Worm (Caenorhabditis elegans) whole organism, L4 larva: Measurements from ENCODE around the gene B0547.2.
A peak's percentile ranks its signal among the peaks of the same experiment; 100 is the strongest.

ENCODE experiments used
- F44E2.7 ChIP-seq: fragments of 200-800 bp; sonication (Bioruptor generic); IDR thresholded peaks from 2 replicates; pipeline ENCODE4 v2.1.2; 2022; ENCODE audit warnings: missing genetic modification characterization, missing compliant biosample characterization
- F49E8.2 ChIP-seq: sonication (generic microtip); optimal IDR thresholded peaks from 2 replicates; lab custom pipeline; 2016; ENCODE audit warnings: missing compliant biosample characterization, mild to moderate bottlenecking, missing genetic modification characterization, borderline replicate concordance
- R02D3.7 ChIP-seq: fragments of 150-350 bp; sonication (generic microtip); optimal IDR thresholded peaks from 3 replicates; lab custom pipeline; 2014; ENCODE audit warnings: missing biosample characterization, missing genetic modification characterization
- Y48G9A.11 ChIP-seq: fragments of 200-800 bp; sonication (Bioruptor generic); IDR thresholded peaks from 2 replicates; pipeline ENCODE4 v1.3.6; 2022; ENCODE audit warnings: missing genetic modification reagents, missing genetic modification characterization, missing compliant biosample characterization
- ZK337.2 ChIP-seq: fragments of 200-800 bp; sonication (Bioruptor generic); IDR thresholded peaks from 2 replicates; pipeline ENCODE4 v1.3.6; 2022; ENCODE audit warnings: missing genetic modification reagents, missing genetic modification characterization, missing compliant biosample characterization
- aha-1 ChIP-seq: fragments of 150-350 bp; peaks from one replicate; lab custom pipeline; 2014; ENCODE audit warnings: missing biosample characterization, missing genetic modification characterization
- ama-1 ChIP-seq: fragments of 150-350 bp; optimal IDR thresholded peaks from 2 replicates; lab custom pipeline; 2014; ENCODE audit warnings: inconsistent platforms, mixed read lengths
- attf-4 ChIP-seq: sonication (generic microtip); optimal IDR thresholded peaks from 3 replicates; lab custom pipeline; 2017; ENCODE audit warnings: missing biosample characterization, missing genetic modification characterization
- ceh-32 ChIP-seq: sonication (generic microtip); optimal IDR thresholded peaks from 2 replicates; lab custom pipeline; 2016; ENCODE audit warnings: mild to moderate bottlenecking, missing genetic modification characterization, missing compliant biosample characterization; ENCODE audit not compliant: poor library complexity
- cey-2 ChIP-seq: sonication (generic microtip); optimal IDR thresholded peaks from 3 replicates; lab custom pipeline; 2017; ENCODE audit warnings: missing genetic modification characterization, mild to moderate bottlenecking, missing compliant biosample characterization, antibody characterized with exemption, borderline replicate concordance; ENCODE audit not compliant: insufficient read depth
- daf-12 ChIP-seq: fragments of 150-350 bp; optimal IDR thresholded peaks from 2 replicates; lab custom pipeline; 2014; ENCODE audit warnings: missing biosample characterization, missing genetic modification reagents, missing genetic modification characterization
- daf-16 ChIP-seq, 3 experiments: sonication (generic microtip); optimal IDR thresholded peaks; 2 replicates each; lab custom pipeline; 2016 to 2017; ENCODE audit warnings: missing genetic modification characterization in 3 of 3, missing genetic modification reagents in 3 of 3, mild to moderate bottlenecking in 2 of 3, missing compliant biosample characterization in 2 of 3, missing biosample characterization in 1 of 3, moderate library complexity in 1 of 3
- dpl-1 ChIP-seq: fragments of 150-350 bp; optimal IDR thresholded peaks from 2 replicates; lab custom pipeline; 2014; ENCODE audit warnings: missing biosample characterization, missing genetic modification reagents, missing genetic modification characterization
- duxl-1 ChIP-seq: sonication (generic microtip); optimal IDR thresholded peaks from 2 replicates; lab custom pipeline; 2016; ENCODE audit warnings: mild to moderate bottlenecking, missing genetic modification characterization, moderate library complexity, missing compliant biosample characterization; ENCODE audit not compliant: poor library complexity
- dve-1 ChIP-seq: sonication (generic microtip); optimal IDR thresholded peaks from 2 replicates; lab custom pipeline; 2017; ENCODE audit warnings: antibody characterized with exemption, mild to moderate bottlenecking, missing genetic modification characterization, missing compliant biosample characterization; ENCODE audit not compliant: insufficient read depth
- egl-27 ChIP-seq: sonication (generic microtip); optimal IDR thresholded peaks from 3 replicates; lab custom pipeline; 2017; ENCODE audit warnings: missing biosample characterization, missing genetic modification reagents, missing genetic modification characterization
- gei-8 ChIP-seq: fragments of 200-800 bp; sonication (Bioruptor generic); optimal IDR thresholded peaks from 2 replicates; lab custom pipeline; 2018; ENCODE audit warnings: mild to moderate bottlenecking, missing genetic modification characterization, missing compliant biosample characterization
- hif-1 ChIP-seq, 2 experiments: sonication (generic microtip); optimal IDR thresholded peaks; 2 replicates each; lab custom pipeline; 2016 to 2017; ENCODE audit warnings: missing compliant biosample characterization in 2 of 2, missing genetic modification characterization in 2 of 2, missing genetic modification reagents in 2 of 2, missing genotype in 2 of 2, mild to moderate bottlenecking in 1 of 2
- hlh-11 ChIP-seq: fragments of 200-800 bp; sonication (Bioruptor generic); optimal IDR thresholded peaks from 2 replicates; lab custom pipeline; 2018; ENCODE audit warnings: mild to moderate bottlenecking, missing genetic modification characterization, missing compliant biosample characterization
- hlh-30 ChIP-seq: sonication (generic microtip); optimal IDR thresholded peaks from 2 replicates; lab custom pipeline; 2017; ENCODE audit warnings: antibody characterized with exemption, mild to moderate bottlenecking, missing genetic modification characterization, missing compliant biosample characterization; ENCODE audit not compliant: insufficient read depth
- hmg-1.1 ChIP-seq: fragments of 200-800 bp; sonication (Bioruptor generic); IDR thresholded peaks from 2 replicates; pipeline ENCODE4 v1.3.6; 2022; ENCODE audit warnings: missing genetic modification reagents, missing genetic modification characterization, missing compliant biosample characterization
- jun-1 ChIP-seq: fragments of 150-350 bp; optimal IDR thresholded peaks from 2 replicates; lab custom pipeline; 2014; ENCODE audit warnings: missing biosample characterization, missing genetic modification reagents, missing genetic modification characterization
- lin-1 ChIP-seq: fragments of 200-800 bp; sonication (Bioruptor generic); IDR thresholded peaks from 2 replicates; pipeline ENCODE4 v1.3.6; 2022; ENCODE audit warnings: missing genetic modification reagents, missing genetic modification characterization, missing compliant biosample characterization
- lin-15B ChIP-seq: fragments of 150-350 bp; sonication (generic microtip); optimal IDR thresholded peaks from 3 replicates; lab custom pipeline; 2014; ENCODE audit warnings: missing biosample characterization, missing genetic modification characterization
- lin-38 ChIP-seq: fragments of 200-800 bp; sonication (Bioruptor generic); IDR thresholded peaks from 2 replicates; pipeline ENCODE4 v1.3.6; 2022; ENCODE audit warnings: missing genetic modification reagents, missing genetic modification characterization, missing compliant biosample characterization
- lsy-2 ChIP-seq, 2 experiments: fragments of 150-350 bp in 1 of 2; sonication (generic microtip) in 1 of 2; optimal IDR thresholded peaks; 2 replicates each; lab custom pipeline; 2014 to 2017; ENCODE audit warnings: missing biosample characterization in 2 of 2, missing genetic modification characterization in 2 of 2
- madf-5 ChIP-seq, 2 experiments: fragments of 200-800 bp; sonication (Bioruptor generic); IDR thresholded peaks; 2 replicates each; pipeline ENCODE4 v1.3.6; 2022; ENCODE audit warnings: missing compliant biosample characterization in 2 of 2, missing genetic modification characterization in 2 of 2
- madf-9 ChIP-seq: fragments of 200-800 bp; sonication (Bioruptor generic); conservative IDR thresholded peaks from 2 replicates; pipeline ENCODE4 v1.3.6; 2022; ENCODE audit warnings: missing genetic modification reagents, missing genetic modification characterization, missing compliant biosample characterization
- mdl-1 ChIP-seq, 2 experiments: fragments of 150-350 bp in 1 of 2; sonication (generic microtip) in 1 of 2; optimal IDR thresholded peaks; 2 replicates each; lab custom pipeline; 2014 to 2017; ENCODE audit warnings: missing biosample characterization in 2 of 2, missing genetic modification characterization in 2 of 2
- mep-1 ChIP-seq: fragments of 150-350 bp; sonication (generic microtip); optimal IDR thresholded peaks from 3 replicates; lab custom pipeline; 2014; ENCODE audit warnings: missing biosample characterization, missing genetic modification characterization
- mes-2 ChIP-seq: sonication (generic microtip); optimal IDR thresholded peaks from 2 replicates; lab custom pipeline; 2016; ENCODE audit warnings: missing genotype, mild to moderate bottlenecking, missing genetic modification characterization, missing compliant biosample characterization; ENCODE audit not compliant: poor library complexity, severe bottlenecking
- nhr-28 ChIP-seq: fragments of 150-350 bp; optimal IDR thresholded peaks from 2 replicates; lab custom pipeline; 2014; ENCODE audit warnings: missing biosample characterization, missing genetic modification characterization
- nhr-41 ChIP-seq: fragments of 200-800 bp; sonication (Bioruptor generic); IDR thresholded peaks from 2 replicates; pipeline ENCODE4 v1.3.6; 2022; ENCODE audit warnings: missing genetic modification reagents, missing genetic modification characterization, missing compliant biosample characterization
- nhr-42 ChIP-seq: fragments of 200-800 bp; sonication (Bioruptor generic); IDR thresholded peaks from 2 replicates; pipeline ENCODE4 v1.3.6; 2022; ENCODE audit warnings: missing genetic modification characterization, missing compliant biosample characterization
- nhr-6 ChIP-seq: fragments of 150-350 bp; optimal IDR thresholded peaks from 2 replicates; lab custom pipeline; 2014; ENCODE audit warnings: missing biosample characterization, missing genetic modification characterization
- nhr-76 ChIP-seq: fragments of 150-350 bp; optimal IDR thresholded peaks from 2 replicates; lab custom pipeline; 2014; ENCODE audit warnings: missing biosample characterization, missing genetic modification characterization
- pha-4 ChIP-seq, 2 experiments: fragments of 150-350 bp in 1 of 2; fragments of 200-800 bp in 1 of 2; sonication (Bioruptor generic) in 1 of 2; IDR thresholded peaks in 1 of 2; optimal IDR thresholded peaks in 1 of 2; 2 replicates each; pipeline versions ENCODE4 v1.3.6 to Lab custom; 2014 to 2022; ENCODE audit warnings: missing genetic modification characterization in 2 of 2, missing genetic modification reagents in 2 of 2, missing biosample characterization in 1 of 2, missing compliant biosample characterization in 1 of 2
- php-3 ChIP-seq: fragments of 200-800 bp; sonication (Bioruptor generic); IDR thresholded peaks from 2 replicates; pipeline ENCODE4 v1.3.6; 2022; ENCODE audit warnings: missing genetic modification reagents, missing genetic modification characterization, missing compliant biosample characterization
- pqm-1 ChIP-seq: sonication (generic microtip); optimal IDR thresholded peaks from 2 replicates; lab custom pipeline; 2017; ENCODE audit warnings: missing biosample characterization, missing genetic modification characterization
- sdz-12 ChIP-seq: fragments of 200-800 bp; sonication (Bioruptor generic); optimal IDR thresholded peaks from 2 replicates; lab custom pipeline; 2018; ENCODE audit warnings: mild to moderate bottlenecking, missing genetic modification characterization, missing compliant biosample characterization
- snpc-1.2 ChIP-seq: fragments of 200-800 bp; sonication (Bioruptor generic); IDR thresholded peaks from 2 replicates; pipeline ENCODE4 v1.3.6; 2022; ENCODE audit warnings: missing genetic modification reagents, missing genetic modification characterization, missing compliant biosample characterization
- zfp-2 ChIP-seq: sonication (generic microtip); optimal IDR thresholded peaks from 2 replicates; lab custom pipeline; 2016; ENCODE audit warnings: mild to moderate bottlenecking, missing genetic modification characterization, missing compliant biosample characterization
- zfp-3 ChIP-seq: fragments of 200-800 bp; sonication (Bioruptor generic); conservative IDR thresholded peaks from 2 replicates; pipeline ENCODE4 v1.3.6; 2022; ENCODE audit warnings: missing genetic modification reagents, missing genetic modification characterization, missing compliant biosample characterization
- ztf-7 ChIP-seq: fragments of 150-350 bp; optimal IDR thresholded peaks from 2 replicates; lab custom pipeline; 2014; ENCODE audit warnings: missing biosample characterization, missing genetic modification characterization

The B0547.2 gene

DNA sequence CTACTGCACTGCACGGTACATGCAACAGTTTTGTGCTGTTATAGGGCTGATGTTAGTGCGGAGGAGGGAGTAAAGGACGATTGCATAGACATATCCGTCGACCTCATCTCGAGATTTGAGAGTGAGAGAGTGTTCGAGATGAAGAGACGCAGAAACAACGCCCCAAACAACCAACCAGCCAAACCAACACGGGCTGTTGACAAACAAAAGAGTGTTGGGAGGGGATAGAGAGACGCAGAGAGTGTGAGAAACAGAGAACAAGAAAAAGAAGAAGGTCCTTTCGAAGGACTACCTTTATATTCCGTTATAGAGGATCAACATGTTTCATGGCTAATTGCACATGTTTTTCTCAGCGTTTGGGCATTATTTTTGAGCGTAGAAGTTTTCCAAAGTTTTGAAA lies 45.5 kb upstream of the B0547.2 start (continued):
- peak in 1 of 2 experiments; percentile 84 for TF ChIP-seq daf-16 (GFP tag; optimal IDR thresholded peaks at IDR 0.05; lab: Kevin White, UChicago)
- TF ChIP-seq daf-16 (tag; optimal IDR thresholded peaks at IDR 0.05; lab: Kevin White, UChicago): peak; percentile 2
- no peak for TF ChIP-seq pqm-1 (tag; lab: Kevin White, UChicago)
- TF ChIP-seq R02D3.7 (tag; lab: Kevin White, UChicago): no peak
- TF ChIP-seq dpl-1 (GFP tag; lab: Kevin White, UChicago): no peak
- no peak for TF ChIP-seq nhr-76 (tag; lab: Kevin White, UChicago)
- TF ChIP-seq lsy-2 (tag; optimal IDR thresholded peaks at IDR 0.05; lab: Kevin White, UChicago): peak in 1 of 2 experiments; percentile 37
- TF ChIP-seq lin-1 (GFP tag; lab: Robert Waterston, UW): no peak
- no peak for TF ChIP-seq pha-4 (GFP tag; IDR thresholded peaks at IDR 0.05; lab: Robert Waterston, UW)
- TF ChIP-seq pha-4 (tag; optimal IDR thresholded peaks at IDR 0.05; lab: Kevin White, UChicago): peak; percentile 59
- TF ChIP-seq nhr-42 (GFP tag; lab: Robert Waterston, UW): no peak
- TF ChIP-seq ZK337.2 (GFP tag; lab: Robert Waterston, UW): no peak
- peak; percentile 54 for TF ChIP-seq hmg-1.1 (GFP tag; lab: Robert Waterston, UW)
- TF ChIP-seq madf-5 (GFP tag; IDR thresholded peaks at IDR 0.05; lab: Robert Waterston, UW): no peak
- TF ChIP-seq hif-1 (tag; optimal IDR thresholded peaks at IDR 0.05; lab: Kevin White, UChicago): no peak
- no peak for TF ChIP-seq daf-12 (tag; lab: Kevin White, UChicago)
- no peak for TF ChIP-seq mep-1
- no peak for TF ChIP-seq Y48G9A.11
- no peak for TF ChIP-seq cey-2 (tag; lab: Kevin White, UChicago)
- no peak for TF ChIP-seq sdz-12 (GFP tag; lab: Kevin White, UChicago)
- TF ChIP-seq lin-38 (GFP tag; lab: Robert Waterston, UW): no peak
- peak; percentile 98 for TF ChIP-seq aha-1
- peak; percentile 35 for TF ChIP-seq mes-2 (tag; lab: Kevin White, UChicago)
- TF ChIP-seq nhr-28: peak; percentile 15
- no peak for TF ChIP-seq madf-9 (GFP tag; lab: Robert Waterston, UW)
- no peak for TF ChIP-seq lin-15B (tag; lab: Kevin White, UChicago)
- peak; percentile 44 for TF ChIP-seq nhr-6

DNA sequence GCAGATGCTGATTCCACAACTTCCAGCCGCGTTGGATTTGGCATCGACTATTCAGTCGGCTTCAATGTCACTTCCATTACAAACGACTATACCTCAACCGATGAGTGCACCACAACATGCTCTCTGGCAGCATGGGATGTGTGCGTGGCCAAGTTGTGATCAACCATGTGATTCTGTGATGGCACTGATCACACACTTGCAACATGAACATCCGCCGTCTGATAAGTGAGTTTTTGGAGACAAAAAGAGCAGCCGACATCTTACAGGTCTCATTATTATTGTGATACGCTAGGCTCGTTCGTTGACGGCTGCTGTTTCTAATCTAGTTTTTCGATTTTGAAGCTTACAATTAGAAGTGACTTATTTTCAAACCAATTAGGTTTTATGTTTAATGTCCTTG lies 43.4 kb upstream of the B0547.2 start:
- TF ChIP-seq hlh-30 (tag; lab: Kevin White, UChicago) (peak; percentile 74), duxl-1 (tag; lab: Kevin White, UChicago) (no peak)
- TF ChIP-seq, all 104 proteins: peak for 1

DNA sequence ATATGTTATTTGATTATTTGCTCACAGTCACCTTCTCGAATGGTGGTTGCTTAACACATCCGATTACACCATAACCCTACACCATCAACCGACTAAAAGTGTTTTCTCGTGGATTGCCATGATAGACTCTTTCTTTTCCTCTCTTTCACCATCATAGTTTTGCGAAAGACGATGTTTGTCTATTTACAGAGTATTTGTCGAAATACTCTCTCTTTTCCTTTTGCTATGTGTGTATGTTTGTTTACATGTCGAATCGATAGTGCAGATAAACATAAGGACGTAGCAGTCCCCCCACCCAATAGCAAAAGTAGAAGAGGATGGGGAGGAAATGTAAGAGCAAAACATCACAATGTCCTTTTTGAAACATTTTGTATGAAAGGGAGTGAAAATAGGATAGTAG lies 42.5 kb upstream of the B0547.2 start:
- no peak for TF ChIP-seq zfp-3 (GFP tag; lab: Robert Waterston, UW)
- no peak for TF ChIP-seq pqm-1 (tag; lab: Kevin White, UChicago)
- TF ChIP-seq mes-2 (tag; lab: Kevin White, UChicago): peak; percentile 27
- TF ChIP-seq nhr-42 (GFP tag; lab: Robert Waterston, UW): no peak
- TF ChIP-seq ZK337.2 (GFP tag; lab: Robert Waterston, UW): no peak
- no peak for TF ChIP-seq F44E2.7
- TF ChIP-seq ama-1 (lab: Kevin White, UChicago): no peak
- no peak for TF ChIP-seq php-3 (GFP tag; lab: Robert Waterston, UW)
- no peak for TF ChIP-seq attf-4 (tag; lab: Kevin White, UChicago)
- peak; percentile 5 for TF ChIP-seq hlh-11 (tag; lab: Kevin White, UChicago)
- TF ChIP-seq gei-8 (GFP tag; lab: Kevin White, UChicago): no peak
- TF ChIP-seq ceh-32 (tag; lab: Kevin White, UChicago): no peak
- TF ChIP-seq ztf-7 (tag; lab: Kevin White, UChicago): no peak
- TF ChIP-seq egl-27 (tag; lab: Kevin White, UChicago): no peak
- TF ChIP-seq mdl-1 (tag; optimal IDR thresholded peaks at IDR 0.05; lab: Kevin White, UChicago): no peak
- no peak for TF ChIP-seq daf-16 (GFP tag; optimal IDR thresholded peaks at IDR 0.05; lab: Kevin White, UChicago)
- TF ChIP-seq daf-16 (tag; optimal IDR thresholded peaks at IDR 0.05; lab: Kevin White, UChicago): peak; percentile 77
- no peak for TF ChIP-seq lin-1 (GFP tag; lab: Robert Waterston, UW)
- TF ChIP-seq dve-1 (tag; lab: Kevin White, UChicago): peak; percentile 12
- TF ChIP-seq pha-4 (GFP tag; IDR thresholded peaks at IDR 0.05; lab: Robert Waterston, UW): no peak
- peak; percentile 91 for TF ChIP-seq pha-4 (tag; optimal IDR thresholded peaks at IDR 0.05; lab: Kevin White, UChicago)
- TF ChIP-seq jun-1 (tag; lab: Kevin White, UChicago): no peak
- no peak for TF ChIP-seq F49E8.2
- TF ChIP-seq zfp-2 (tag; lab: Kevin White, UChicago): no peak
- TF ChIP-seq nhr-41: no peak
- TF ChIP-seq snpc-1.2 (GFP tag; lab: Robert Waterston, UW): 0 out of 2 replicates have a peak, but pooled peaks have one; percentile 57
- TF ChIP-seq hmg-1.1 (GFP tag; lab: Robert Waterston, UW): 0 out of 2 replicates have a peak, but pooled peaks have one; percentile 22
